Worm (Caenorhabditis elegans) whole organism, L4/young adult: Measurements from ENCODE around the gene C42D4.18.

ENCODE experiments used
- W03F9.2 ChIP-seq: fragments of 150-350 bp; optimal IDR thresholded peaks from 2 replicates; lab custom pipeline; 2014; ENCODE audit warnings: missing biosample characterization, missing genetic modification characterization
- dao-5 ChIP-seq: sonication (generic microtip); optimal IDR thresholded peaks from 2 replicates; lab custom pipeline; 2016; ENCODE audit warnings: missing genotype, missing genetic modification characterization, moderate library complexity, missing compliant biosample characterization
- him-1 ChIP-seq: sonication (generic microtip); optimal IDR thresholded peaks from 2 replicates; lab custom pipeline; 2016; ENCODE audit warnings: missing genotype, missing genetic modification reagents, missing genetic modification characterization, missing compliant biosample characterization

Gene C42D4.18

ce11 chrIV:7188030-7188429, 21.4 kb downstream of the C42D4.18 start, which contains the start of gene C42D4.13:
Gene C42D4.13 (minus strand): TSS chrIV:7188130.
- no peak for TF ChIP-seq dao-5
- no peak for TF ChIP-seq W03F9.2
- TF ChIP-seq him-1 = no peak

- TF ChIP-seq W03F9.2 = peak; percentile 15
- TF ChIP-seq dao-5 = no peak
These were observed 22.2 kb downstream of the C42D4.18 start, which contains the start of gene srlf-7 for ce11 chrIV:7188528-7189422. Gene srlf-7 (plus strand): TSS chrIV:7189287.

- TF ChIP-seq W03F9.2 (no peak), dao-5 (no peak), him-1 (no peak)
These were observed 23.8 kb downstream of the C42D4.18 start for ce11 chrIV:7190409-7190808.

ce11 chrIV:7191745-7192144, 25.2 kb downstream of the C42D4.18 start, which contains the start of gene R13A1.5:
Gene R13A1.5 (minus strand): TSS chrIV:7191845.
- TF ChIP-seq W03F9.2 = no peak
- no peak for TF ChIP-seq him-1
- no peak for TF ChIP-seq dao-5

- no peak for TF ChIP-seq him-1
- no peak for TF ChIP-seq dao-5
- TF ChIP-seq W03F9.2 = no peak
These were observed 29.2 kb downstream of the C42D4.18 start, which contains the start of gene best-16 for ce11 chrIV:7195734-7196133. Gene best-16 (minus strand): TSS chrIV:7195834.

ce11 chrIV:7196853-7197252, 30.3 kb downstream of the C42D4.18 start, which contains the start of gene unc-8:
Gene unc-8 (plus strand): TSS chrIV:7197153.
- TF ChIP-seq dao-5 (no peak), W03F9.2 (no peak), him-1 (no peak)

ce11 chrIV:7203696-7204095, 37.1 kb downstream of the C42D4.18 start, which contains the start of gene R13A1.3:
Gene R13A1.3 (plus strand): TSS chrIV:7203996.
- no peak for TF ChIP-seq dao-5
- TF ChIP-seq W03F9.2 = no peak

- TF ChIP-seq dao-5 (no peak), him-1 (no peak), W03F9.2 (no peak)
These were observed 39.4 kb downstream of the C42D4.18 start, which contains the start of gene kcc-1 for ce11 chrIV:7205969-7206368. Gene kcc-1 (plus strand): TSS chrIV:7206269.

- no peak for TF ChIP-seq dao-5
- no peak for TF ChIP-seq W03F9.2
- TF ChIP-seq him-1 = no peak
These were observed 42.4 kb downstream of the C42D4.18 start for ce11 chrIV:7208961-7209360.

ce11 chrIV:7211313-7211712, 44.7 kb downstream of the C42D4.18 start:
- TF ChIP-seq dao-5 = no peak
- TF ChIP-seq W03F9.2 = no peak
- TF ChIP-seq him-1 = no peak

ce11 chrIV:7212769-7213168, 46.2 kb downstream of the C42D4.18 start:
- TF ChIP-seq W03F9.2 (no peak), dao-5 (no peak), him-1 (no peak)

ce11 chrIV:7216210-7216609, 49.6 kb downstream of the C42D4.18 start:
- no peak for TF ChIP-seq W03F9.2
- no peak for TF ChIP-seq him-1
- no peak for TF ChIP-seq dao-5
